Fruit fly (Drosophila melanogaster) whole organism, embryonic: Measurements from ENCODE around the gene upSET.

Source experiments
- Aef1 ChIP-seq: fragments of 200-800 bp; sonication (Bioruptor generic); IDR thresholded peaks from 3 replicates; pipeline ENCODE4 v1.3.6; 2022; ENCODE audit warnings: missing biosample characterization, missing genetic modification characterization
- Atf-2 ChIP-seq: fragments of 200-800 bp; sonication (Bioruptor generic); optimal IDR thresholded peaks from 2 replicates; lab custom pipeline; 2016; ENCODE audit warnings: missing biosample characterization, missing genetic modification characterization
- Bgb ChIP-seq: fragments of 200-800 bp; sonication (Bioruptor generic); IDR thresholded peaks from 2 replicates; pipeline ENCODE4 v1.3.6; 2022; ENCODE audit warnings: missing biosample characterization, missing genetic modification characterization; ENCODE audit not compliant: partially characterized antibody
- CG11723 ChIP-seq: fragments of 200-800 bp; sonication (Bioruptor generic); optimal IDR thresholded peaks from 2 replicates; lab custom pipeline; 2017; ENCODE audit warnings: missing biosample characterization, mild to moderate bottlenecking, missing genetic modification characterization
- CG12104 ChIP-seq: fragments of 200-800 bp; sonication (Bioruptor generic); optimal IDR thresholded peaks from 3 replicates; lab custom pipeline; 2016; ENCODE audit warnings: missing biosample characterization, missing genetic modification characterization
- CG12219 ChIP-seq: fragments of 200-800 bp; sonication (Bioruptor generic); optimal IDR thresholded peaks from 3 replicates; lab custom pipeline; 2018; ENCODE audit warnings: missing biosample characterization, mild to moderate bottlenecking, missing genetic modification characterization
- CG12299 ChIP-seq: fragments of 200-800 bp; sonication (Bioruptor generic); optimal IDR thresholded peaks from 2 replicates; lab custom pipeline; 2018; ENCODE audit warnings: missing biosample characterization, mild to moderate bottlenecking, missing genetic modification characterization
- CG12391 ChIP-seq: fragments of 200-800 bp; sonication (Bioruptor generic); optimal IDR thresholded peaks from 3 replicates; lab custom pipeline; 2018; ENCODE audit warnings: missing biosample characterization, mild to moderate bottlenecking, missing genetic modification characterization, moderate library complexity
- CG13287 ChIP-seq: fragments of 200-800 bp; sonication (Bioruptor generic); IDR thresholded peaks from 2 replicates; pipeline ENCODE4 v1.3.6; 2022; ENCODE audit warnings: missing biosample characterization, missing genetic modification characterization; ENCODE audit not compliant: partially characterized antibody
- CG14441 ChIP-seq: fragments of 200-800 bp; sonication (Bioruptor generic); IDR thresholded peaks from 2 replicates; pipeline ENCODE4 v1.3.6; 2022; ENCODE audit warnings: missing biosample characterization, missing genetic modification characterization
- CG15073 ChIP-seq: fragments of 200-800 bp; sonication (Bioruptor generic); optimal IDR thresholded peaks from 2 replicates; lab custom pipeline; 2016; ENCODE audit warnings: missing biosample characterization, missing genetic modification characterization
- CG1603 ChIP-seq: fragments of 200-800 bp; sonication (Bioruptor generic); optimal IDR thresholded peaks from 2 replicates; lab custom pipeline; 2019; ENCODE audit warnings: missing biosample characterization, mild to moderate bottlenecking, missing genetic modification characterization, moderate library complexity
- CG1647 ChIP-seq: fragments of 200-800 bp; sonication (Bioruptor generic); optimal IDR thresholded peaks from 3 replicates; lab custom pipeline; 2016; ENCODE audit warnings: missing biosample characterization, missing genetic modification characterization
- CG16813 ChIP-seq: fragments of 200-800 bp; sonication (Bioruptor generic); IDR thresholded peaks from 3 replicates; pipeline ENCODE4 v1.3.6; 2022; ENCODE audit warnings: missing biosample characterization, missing genetic modification characterization; ENCODE audit not compliant: partially characterized antibody
- CG17361 ChIP-seq: fragments of 200-800 bp; sonication (Bioruptor generic); IDR thresholded peaks from 3 replicates; pipeline ENCODE4 v1.3.6; 2022; ENCODE audit warnings: missing biosample characterization, missing genetic modification characterization
- CG18476 ChIP-seq: fragments of 200-800 bp; sonication (Bioruptor generic); optimal IDR thresholded peaks from 2 replicates; lab custom pipeline; 2016; ENCODE audit warnings: missing biosample characterization, mild to moderate bottlenecking, missing genetic modification characterization
- CG18619 ChIP-seq: fragments of 200-800 bp; sonication (Bioruptor generic); optimal IDR thresholded peaks from 3 replicates; lab custom pipeline; 2017; ENCODE audit warnings: missing biosample characterization, mild to moderate bottlenecking, missing genetic modification characterization
- CG31224 ChIP-seq: fragments of 200-800 bp; sonication (Bioruptor generic); IDR thresholded peaks from 2 replicates; pipeline ENCODE4 v1.3.6; 2022; ENCODE audit warnings: missing biosample characterization, missing genetic modification characterization
- CG31441 ChIP-seq: fragments of 200-800 bp; sonication (Bioruptor generic); IDR thresholded peaks from 2 replicates; pipeline ENCODE4 v1.3.6; 2022; ENCODE audit warnings: missing biosample characterization, missing genetic modification characterization
- CG6813 ChIP-seq: fragments of 200-800 bp; sonication (Bioruptor generic); optimal IDR thresholded peaks from 2 replicates; lab custom pipeline; 2017; ENCODE audit warnings: missing biosample characterization, missing genetic modification characterization, mild to moderate bottlenecking, moderate library complexity, missing genetic modification reagents
- CG9817 ChIP-seq: fragments of 200-800 bp; sonication (Bioruptor generic); optimal IDR thresholded peaks from 2 replicates; lab custom pipeline; 2018; ENCODE audit warnings: missing biosample characterization, mild to moderate bottlenecking, missing genetic modification characterization, moderate library complexity
- Dek ChIP-seq: fragments of 200-800 bp; sonication (Bioruptor generic); optimal IDR thresholded peaks from 3 replicates; lab custom pipeline; 2019; ENCODE audit warnings: missing biosample characterization, mild to moderate bottlenecking, missing genetic modification characterization, moderate library complexity
- E2f2 ChIP-seq: fragments of 200-800 bp; sonication (Bioruptor generic); IDR thresholded peaks from 2 replicates; pipeline ENCODE4 v1.3.6; 2022; ENCODE audit warnings: missing biosample characterization, missing genetic modification characterization
- Ets65A ChIP-seq: fragments of 200-800 bp; sonication (Bioruptor generic); peaks from one replicate; lab custom pipeline; 2016; ENCODE audit warnings: missing biosample characterization, missing genetic modification characterization
- HLH4C ChIP-seq: fragments of 200-800 bp; sonication (Bioruptor generic); IDR thresholded peaks from 3 replicates; pipeline ENCODE4 v1.3.6; 2022; ENCODE audit warnings: missing biosample characterization, missing genetic modification characterization; ENCODE audit not compliant: partially characterized antibody
- HmgD ChIP-seq: fragments of 200-800 bp; sonication (Bioruptor generic); optimal IDR thresholded peaks from 3 replicates; lab custom pipeline; 2016; ENCODE audit warnings: missing biosample characterization, missing genetic modification characterization
- Hmr ChIP-seq: fragments of 200-800 bp; sonication (Bioruptor generic); optimal IDR thresholded peaks from 3 replicates; lab custom pipeline; 2017; ENCODE audit warnings: mild to moderate bottlenecking, missing biosample characterization, missing genetic modification reagents, missing genetic modification characterization
- Pdp1 ChIP-seq, 2 experiments: fragments of 200-800 bp; sonication (Bioruptor generic); optimal IDR thresholded peaks; 3 replicates each; lab custom pipeline; 2016; ENCODE audit warnings: missing biosample characterization in 2 of 2, missing genetic modification characterization in 2 of 2, mild to moderate bottlenecking in 1 of 2, moderate library complexity in 1 of 2
- Ptx1 ChIP-seq: fragments of 200-800 bp; sonication (Bioruptor generic); IDR thresholded peaks from 2 replicates; pipeline ENCODE4 v1.3.6; 2022; ENCODE audit warnings: missing biosample characterization, missing genetic modification characterization
- Stat92E ChIP-seq, 3 experiments: fragments of >200 bp in 2 of 3; fragments of 200-800 bp in 1 of 3; sonication (Bioruptor generic) in 1 of 3; optimal IDR thresholded peaks; 2 replicates each; lab custom pipeline; 2017 to 2019; ENCODE audit warnings: missing biosample characterization in 3 of 3, missing genetic modification characterization in 3 of 3, mild to moderate bottlenecking in 1 of 3, moderate library complexity in 1 of 3
- Xbp1 ChIP-seq: fragments of 200-800 bp; sonication (Bioruptor generic); optimal IDR thresholded peaks from 3 replicates; lab custom pipeline; 2016; ENCODE audit warnings: missing biosample characterization, mild to moderate bottlenecking, missing genetic modification characterization
- ac ChIP-seq: fragments of 200-800 bp; sonication (Bioruptor generic); optimal IDR thresholded peaks from 3 replicates; lab custom pipeline; 2017; ENCODE audit warnings: missing biosample characterization, mild to moderate bottlenecking, missing genetic modification characterization
- amos ChIP-seq: fragments of 200-800 bp; sonication (Bioruptor generic); IDR thresholded peaks from 2 replicates; pipeline ENCODE4 v1.3.6; 2022; ENCODE audit warnings: missing biosample characterization, missing genetic modification characterization; ENCODE audit not compliant: partially characterized antibody
- ash1 ChIP-seq: fragments of 200-800 bp; sonication (Bioruptor generic); optimal IDR thresholded peaks from 2 replicates; lab custom pipeline; 2018; ENCODE audit warnings: missing biosample characterization, mild to moderate bottlenecking, missing genetic modification characterization
- chif ChIP-seq, 2 experiments: fragments of 200-800 bp; sonication (Bioruptor generic); optimal IDR thresholded peaks; 3 replicates each; lab custom pipeline; 2016; ENCODE audit warnings: missing biosample characterization in 2 of 2, missing genetic modification characterization in 2 of 2
- danr ChIP-seq: fragments of 200-800 bp; sonication (Bioruptor generic); IDR thresholded peaks from 2 replicates; pipeline ENCODE4 v1.3.6; 2022; ENCODE audit warnings: missing biosample characterization, missing genetic modification characterization
- gcm2 ChIP-seq: fragments of 200-800 bp; sonication (Bioruptor generic); optimal IDR thresholded peaks from 2 replicates; lab custom pipeline; 2016; ENCODE audit warnings: missing biosample characterization, missing genetic modification characterization
- gem ChIP-seq: fragments of 200-800 bp; sonication (Bioruptor generic); optimal IDR thresholded peaks from 2 replicates; lab custom pipeline; 2019; ENCODE audit warnings: missing biosample characterization, mild to moderate bottlenecking, missing genetic modification characterization, moderate library complexity
- gsb-n ChIP-seq: fragments of 200-800 bp; sonication (Bioruptor generic); optimal IDR thresholded peaks from 3 replicates; lab custom pipeline; 2018; ENCODE audit warnings: missing biosample characterization, mild to moderate bottlenecking, missing genetic modification characterization
- hbn ChIP-seq: fragments of 200-800 bp; sonication (Bioruptor generic); IDR thresholded peaks from 2 replicates; pipeline ENCODE4 v1.3.6; 2022; ENCODE audit warnings: missing biosample characterization, missing genetic modification characterization; ENCODE audit not compliant: partially characterized antibody
- oc ChIP-seq: fragments of 200-800 bp; sonication (Bioruptor generic); optimal IDR thresholded peaks from 2 replicates; lab custom pipeline; 2018; ENCODE audit warnings: missing biosample characterization, mild to moderate bottlenecking, missing genetic modification characterization, moderate library complexity
- org-1 ChIP-seq: fragments of 200-800 bp; sonication (Bioruptor generic); optimal IDR thresholded peaks from 2 replicates; lab custom pipeline; 2017; ENCODE audit warnings: missing biosample characterization, missing genetic modification characterization
- phol ChIP-seq: fragments of 200-800 bp; sonication (Bioruptor generic); optimal IDR thresholded peaks from 3 replicates; lab custom pipeline; 2018; ENCODE audit warnings: missing biosample characterization, mild to moderate bottlenecking, missing genetic modification characterization, moderate library complexity
- pita ChIP-seq: fragments of 200-800 bp; sonication (Bioruptor generic); optimal IDR thresholded peaks from 2 replicates; lab custom pipeline; 2017; ENCODE audit warnings: missing biosample characterization, mild to moderate bottlenecking, missing genetic modification characterization
- sd ChIP-seq: fragments of 200-800 bp; sonication (Bioruptor generic); optimal IDR thresholded peaks from 3 replicates; lab custom pipeline; 2018; ENCODE audit warnings: missing biosample characterization, mild to moderate bottlenecking, missing genetic modification characterization, moderate library complexity
- slou ChIP-seq: fragments of 200-800 bp; sonication (Bioruptor generic); optimal IDR thresholded peaks from 3 replicates; lab custom pipeline; 2016; ENCODE audit warnings: missing biosample characterization, missing genetic modification characterization
- sob ChIP-seq: fragments of 200-800 bp; sonication (Bioruptor generic); IDR thresholded peaks from 2 replicates; pipeline ENCODE4 v1.3.6; 2022; ENCODE audit warnings: missing biosample characterization, missing genetic modification characterization

upSET gene

DNA sequence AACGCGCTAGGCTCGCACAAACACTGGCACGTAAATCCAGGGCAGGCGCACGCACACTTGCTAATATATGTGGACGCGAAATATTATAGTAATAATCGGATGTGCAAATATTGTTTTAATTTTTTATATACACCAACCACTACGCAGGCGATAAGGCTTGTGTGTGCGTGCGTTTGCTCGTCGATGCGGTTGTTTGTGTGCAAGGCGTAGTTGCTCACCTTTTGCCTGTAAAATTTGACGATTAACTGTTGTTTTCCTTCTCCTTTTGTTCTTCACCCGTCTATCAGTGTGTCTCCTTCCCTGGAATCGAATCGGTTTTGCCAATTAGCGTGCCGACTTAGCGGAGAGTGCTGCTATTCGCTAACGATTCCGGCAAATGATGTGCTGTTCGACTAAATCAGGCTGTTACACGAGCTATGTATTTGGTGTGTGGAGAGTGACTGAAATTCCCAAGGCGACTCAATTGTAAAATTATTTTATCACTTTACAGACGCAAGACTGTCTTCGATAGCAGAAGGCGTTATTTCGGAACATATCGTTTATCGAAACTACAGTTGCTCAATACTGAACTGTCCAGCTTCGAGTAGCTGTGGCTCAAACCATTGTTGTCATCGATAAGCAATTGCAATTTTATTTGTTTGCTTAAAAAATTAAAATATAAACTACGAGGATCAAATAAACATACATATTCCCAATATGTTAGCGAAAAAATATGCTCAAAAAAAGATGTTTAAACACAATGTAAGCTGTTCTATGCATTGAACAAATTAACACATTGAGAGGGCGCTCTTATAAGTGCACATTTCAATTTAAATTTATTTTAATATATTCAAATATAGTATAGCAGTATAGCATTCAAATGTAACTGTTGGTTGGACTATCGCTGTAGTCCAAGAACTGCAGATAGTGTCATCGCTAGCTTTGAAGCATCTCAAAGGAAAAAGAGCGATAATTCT is 29.5 kb downstream of the upSET start, which contains the start of the genes CG6650 and endos (continued):
- TF ChIP-seq CG15073: no peak
- peak; percentile 53; the same call in 1 of the 2 replicates for TF ChIP-seq E2f2 (GFP tag; lab: Robert Waterston, UW)
- TF ChIP-seq CG12104 (GFP tag; lab: Kevin White, UChicago): peak; percentile 32
- 0 out of 3 replicates have a peak, but pooled peaks have one; percentile 18 for TF ChIP-seq Aef1 (GFP tag; lab: Robert Waterston, UW)
- peak; percentile 22 for TF ChIP-seq gsb-n
- peak; percentile 63 for TF ChIP-seq CG12391 (tag; lab: Kevin White, UChicago)
- peak; percentile 87 for TF ChIP-seq HLH4C (GFP tag; lab: Robert Waterston, UW)
- peak; percentile 78 for TF ChIP-seq CG13287 (GFP tag; lab: Robert Waterston, UW)
- no peak for TF ChIP-seq slou (GFP tag; lab: Kevin White, UChicago)
- no peak for TF ChIP-seq CG18619
- no peak for TF ChIP-seq ac (GFP tag; lab: Kevin White, UChicago)
- TF ChIP-seq CG14441: 0 out of 2 replicates have a peak, but pooled peaks have one; percentile 28
- TF ChIP-seq CG31224: no peak
- peak; percentile 64 for TF ChIP-seq amos (GFP tag; lab: Robert Waterston, UW)
- TF ChIP-seq CG1603: peak; percentile 63
- no peak for TF ChIP-seq gcm2 (GFP tag; lab: Kevin White, UChicago)
- TF ChIP-seq CG9817 (tag; lab: Kevin White, UChicago): peak; percentile 48
- TF ChIP-seq danr: no peak
- TF ChIP-seq oc (tag; lab: Kevin White, UChicago): no peak
- TF ChIP-seq CG11723 (GFP tag; lab: Kevin White, UChicago): no peak
- TF ChIP-seq CG31441 (GFP tag; lab: Robert Waterston, UW): peak; percentile 55; the same call in 1 of the 2 replicates
- peak; percentile 50 for TF ChIP-seq CG18476 (GFP tag; lab: Kevin White, UChicago)
- TF ChIP-seq CG12299 (tag; lab: Kevin White, UChicago): peak; percentile 2
- peak in 1 of 2 experiments; percentile 49 for TF ChIP-seq Pdp1 (GFP tag; optimal IDR thresholded peaks at IDR 0.05; lab: Kevin White, UChicago)
- TF ChIP-seq org-1: no peak
- 0 out of 2 replicates have a peak, but pooled peaks have one; percentile 23 for TF ChIP-seq sob (GFP tag; lab: Robert Waterston, UW)
- peak; percentile 64 for TF ChIP-seq phol
- TF ChIP-seq Hmr (GFP tag; lab: Kevin White, UChicago): peak; percentile 23
- TF ChIP-seq HmgD (GFP tag; lab: Kevin White, UChicago): no peak
- TF ChIP-seq Ets65A (GFP tag; lab: Kevin White, UChicago): peak; percentile 88
- TF ChIP-seq Stat92E (GFP tag; optimal IDR thresholded peaks at IDR 0.05; lab: Kevin White, UChicago): peak in 1 of 3 experiments; percentile 2
- TF ChIP-seq CG6813: no peak
- peak; percentile 59 for TF ChIP-seq hbn (GFP tag; lab: Robert Waterston, UW)
- 0 out of 2 replicates have a peak, but pooled peaks have one; percentile 36 for TF ChIP-seq Ptx1 (GFP tag; lab: Robert Waterston, UW)
- no peak for TF ChIP-seq CG12219 (GFP tag; lab: Kevin White, UChicago)
- peak; percentile 78 for TF ChIP-seq CG16813
- no peak for TF ChIP-seq CG1647 (GFP tag; lab: Kevin White, UChicago)
- no peak for TF ChIP-seq sd
- TF ChIP-seq CG17361: peak; percentile 64; the same call in 2 of the 3 replicates
- TF ChIP-seq pita: peak; percentile 56
- no peak for TF ChIP-seq chif (GFP tag; optimal IDR thresholded peaks at IDR 0.05; lab: Kevin White, UChicago)
- TF ChIP-seq Bgb: peak; percentile 76
- TF ChIP-seq Atf-2: no peak
- TF ChIP-seq Dek (tag; lab: Kevin White, UChicago): peak; percentile 49
- TF ChIP-seq gem: peak; percentile 53
- no peak for TF ChIP-seq ash1 (GFP tag; lab: Kevin White, UChicago)
- peak; percentile 41 for TF ChIP-seq Xbp1 (GFP tag; lab: Kevin White, UChicago)
